Fruit fly (Drosophila melanogaster): ENCODE data around the gene CG2961.

The CG2961 gene

DNA sequence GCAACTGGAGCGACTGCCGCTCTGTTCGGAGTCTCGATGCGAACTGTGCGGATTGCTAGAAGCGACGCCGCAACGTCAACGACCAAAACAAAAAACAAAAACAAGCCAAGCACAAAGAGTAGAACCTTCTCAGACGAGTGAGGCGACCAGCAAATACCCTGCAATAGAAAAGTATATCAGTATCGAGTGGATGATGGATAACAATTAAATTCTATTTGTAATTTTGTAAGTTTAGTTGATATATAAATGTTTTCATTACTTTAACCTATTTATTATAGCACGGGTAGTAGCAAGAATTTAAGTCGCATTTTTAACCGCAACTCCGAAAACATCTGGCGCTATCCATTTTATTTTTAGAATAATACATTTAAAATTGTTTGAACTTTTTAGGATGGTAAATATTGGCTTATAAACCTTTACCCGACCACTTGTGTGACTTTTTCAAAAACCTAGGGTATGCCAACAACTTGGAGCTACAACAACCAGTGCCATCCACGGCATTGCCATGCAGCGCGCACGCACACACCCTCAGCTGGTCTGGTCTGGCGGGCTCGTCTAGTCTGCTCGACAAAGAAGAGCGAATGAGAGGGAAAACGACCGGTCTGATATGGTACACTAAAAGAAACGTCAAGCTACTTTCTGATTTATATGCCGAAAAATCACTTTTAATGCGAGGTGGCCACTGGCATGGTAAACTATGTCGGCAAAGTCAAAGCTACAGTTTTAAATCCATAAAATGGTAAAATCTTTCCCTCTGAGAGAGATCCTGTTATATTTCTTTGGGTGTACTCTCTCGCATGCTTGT, 32.5 kb upstream of the CG2961 start, which contains the start of gene CG12643 (continued):
- peak; percentile 98 for TF ChIP-seq eg (GFP tag; IDR thresholded peaks at IDR 0.05)
- TF ChIP-seq esn (GFP tag; optimal IDR thresholded peaks at IDR 0.05): peak; percentile 97
- TF ChIP-seq salr (GFP tag; optimal IDR thresholded peaks at IDR 0.05): peak; percentile 86 to 90
- peak; percentile 96 for TF ChIP-seq Eip78C (GFP tag)
- TF ChIP-seq CG3032 (tag; optimal IDR thresholded peaks at IDR 0.05): peak; percentile 72
- TF ChIP-seq CG8319 (GFP tag; optimal IDR thresholded peaks at IDR 0.05): peak; percentile 94
- peak; percentile 98 for TF ChIP-seq cyc (GFP tag; optimal IDR thresholded peaks at IDR 0.05)
- TF ChIP-seq CG6854 (GFP tag; optimal IDR thresholded peaks at IDR 0.05): no peak
- TF ChIP-seq svp (GFP tag): peak; percentile 98
- TF ChIP-seq ss (GFP tag; optimal IDR thresholded peaks at IDR 0.05): peak; percentile 72 to 90
- TF ChIP-seq acj6 (GFP tag; optimal IDR thresholded peaks at IDR 0.05): peak; percentile 93
- peak; percentile 96 for TF ChIP-seq Ets21C (GFP tag; optimal IDR thresholded peaks at IDR 0.05)
- TF ChIP-seq CG6808 (GFP tag; optimal IDR thresholded peaks at IDR 0.05): peak; percentile 90
- TF ChIP-seq Gug (GFP tag; IDR thresholded peaks at IDR 0.05): peak; percentile 95
- peak; percentile 49 for TF ChIP-seq CG9139 (GFP tag; optimal IDR thresholded peaks at IDR 0.05)

DNA sequence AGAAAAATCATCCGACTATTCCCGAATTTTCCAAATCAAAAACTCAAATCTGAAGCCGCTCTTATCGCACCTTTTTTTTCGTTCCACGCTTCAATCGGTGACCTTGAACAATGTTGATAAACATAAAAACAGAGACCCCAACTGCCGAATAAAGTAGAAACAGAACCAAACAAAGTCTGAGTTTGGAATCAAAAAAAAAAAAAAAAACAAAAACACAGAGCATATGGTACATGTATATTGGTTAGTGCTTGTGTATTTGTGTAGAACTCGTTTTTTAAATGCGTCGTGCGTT, 31.0 kb upstream of the CG2961 start:
- no peak for TF ChIP-seq Ets21C (GFP tag; optimal IDR thresholded peaks at IDR 0.05)
- no peak for TF ChIP-seq CG11902 (GFP tag; optimal IDR thresholded peaks at IDR 0.05)
- TF ChIP-seq salr (GFP tag; optimal IDR thresholded peaks at IDR 0.05): no peak
- no peak for TF ChIP-seq Eip78C (GFP tag)
- TF ChIP-seq topi (GFP tag; optimal IDR thresholded peaks at IDR 0.05): no peak
- TF ChIP-seq fkh (GFP tag; optimal IDR thresholded peaks at IDR 0.05): no peak

- TF ChIP-seq CG9139 (GFP tag; optimal IDR thresholded peaks at IDR 0.05) (peak; percentile 65), fkh (GFP tag; optimal IDR thresholded peaks at IDR 0.05) (no peak), Hr4 (GFP tag; optimal IDR thresholded peaks at IDR 0.05) (peak; percentile 93), dac (GFP tag; optimal IDR thresholded peaks at IDR 0.05) (peak; percentile 73), acj6 (GFP tag; optimal IDR thresholded peaks at IDR 0.05) (peak; percentile 86), Ets96B (tag; optimal IDR thresholded peaks at IDR 0.05) (peak; percentile 88), salr (GFP tag; optimal IDR thresholded peaks at IDR 0.05) (peak; percentile 72 to 77), Lpt (GFP tag; optimal IDR thresholded peaks at IDR 0.05) (peak; percentile 88), Hr39 (GFP tag; optimal IDR thresholded peaks at IDR 0.05) (peak; percentile 73), CG10631 (GFP tag; optimal IDR thresholded peaks at IDR 0.05) (peak; percentile 87), CG11902 (GFP tag; optimal IDR thresholded peaks at IDR 0.05) (peak; percentile 41), ss (GFP tag; optimal IDR thresholded peaks at IDR 0.05) (peak; percentile 82 to 86), Eip78C (GFP tag) (peak; percentile 96), CG11762 (GFP tag; optimal IDR thresholded peaks at IDR 0.05; ENCODE audit: insufficient read depth) (peak; percentile 86), CG31627 (GFP tag; optimal IDR thresholded peaks at IDR 0.05) (peak; percentile 63), pdm3 (GFP tag; optimal IDR thresholded peaks at IDR 0.05) (peak; percentile 90), CG8119 (GFP tag; IDR thresholded peaks at IDR 0.05) (peak; percentile 90), Sox14 (GFP tag; optimal IDR thresholded peaks at IDR 0.05) (peak; percentile 89), Met (GFP tag; optimal IDR thresholded peaks at IDR 0.05) (peak; percentile 76), lz (GFP tag; optimal IDR thresholded peaks at IDR 0.05) (peak; percentile 77), CG1621 (tag; optimal IDR thresholded peaks at IDR 0.05) (peak; percentile 83), achi (GFP tag; optimal IDR thresholded peaks at IDR 0.05) (peak; percentile 87), OdsH (GFP tag; optimal IDR thresholded peaks at IDR 0.05) (peak; percentile 92), Smox (GFP tag; optimal IDR thresholded peaks at IDR 0.05) (peak; percentile 59), CG16779 (tag; optimal IDR thresholded peaks at IDR 0.05) (peak; percentile 78), CG6854 (GFP tag; optimal IDR thresholded peaks at IDR 0.05) (no peak), net (GFP tag; optimal IDR thresholded peaks at IDR 0.05) (peak; percentile 87), Sox15 (GFP tag; optimal IDR thresholded peaks at IDR 0.05) (peak; percentile 56), Hr38 (GFP tag; optimal IDR thresholded peaks at IDR 0.05) (peak; percentile 36), fd85E (GFP tag; optimal IDR thresholded peaks at IDR 0.05) (peak; percentile 36), vri (GFP tag; optimal IDR thresholded peaks at IDR 0.05) (peak; percentile 48), CG3032 (tag; optimal IDR thresholded peaks at IDR 0.05) (peak; percentile 80), dsx (GFP tag; optimal IDR thresholded peaks at IDR 0.05; ENCODE audit: poor library complexity, severe bottlenecking) (peak; percentile 79), Blimp-1 (GFP tag; optimal IDR thresholded peaks at IDR 0.05) (no peak), CG6792 (GFP tag; optimal IDR thresholded peaks at IDR 0.05) (peak; percentile 80)
These were observed 30.5 kb upstream of the CG2961 start, which contains the start of gene Hk for dm6 chrX:10263165-10263956. Hk (minus strand) TSS chrX:10263485.
